Fruit fly (Drosophila melanogaster) whole organism, embryonic: ENCODE measurements around the gene CG1299.
A peak's percentile ranks its signal among the peaks of the same experiment; 100 is the strongest.

Source experiments
- Awh ChIP-seq: fragments of 200-800 bp; sonication (Bioruptor generic); IDR thresholded peaks from 2 replicates; pipeline ENCODE4, ENCODE4 v1.3.6; 2022; ENCODE audit warnings: missing biosample characterization, missing genetic modification characterization
- CG10321 ChIP-seq: fragments of 200-800 bp; sonication (Bioruptor generic); IDR thresholded peaks from 2 replicates; pipeline ENCODE4 v1.3.6; 2022; ENCODE audit warnings: missing biosample characterization, missing genetic modification characterization
- CG11695 ChIP-seq: fragments of 200-800 bp; sonication (Bioruptor generic); IDR thresholded peaks from 3 replicates; pipeline ENCODE4 v1.3.6; 2022; ENCODE audit warnings: missing biosample characterization, missing genetic modification characterization
- CG12071 ChIP-seq: fragments of 200-800 bp; sonication (Bioruptor generic); optimal IDR thresholded peaks from 3 replicates; lab custom pipeline; 2018; ENCODE audit warnings: missing biosample characterization, mild to moderate bottlenecking, missing genetic modification characterization
- CG14710 ChIP-seq: fragments of 200-800 bp; sonication (Bioruptor generic); optimal IDR thresholded peaks from 3 replicates; lab custom pipeline; 2019; ENCODE audit warnings: missing biosample characterization, mild to moderate bottlenecking, missing genetic modification characterization, moderate library complexity
- CG14860 ChIP-seq: fragments of 200-800 bp; sonication (Bioruptor generic); IDR thresholded peaks from 3 replicates; pipeline ENCODE4 v1.3.6; 2022; ENCODE audit warnings: missing biosample characterization, missing genetic modification characterization; ENCODE audit not compliant: partially characterized antibody
- CG16813 ChIP-seq: fragments of 200-800 bp; sonication (Bioruptor generic); IDR thresholded peaks from 3 replicates; pipeline ENCODE4 v1.3.6; 2022; ENCODE audit warnings: missing biosample characterization, missing genetic modification characterization; ENCODE audit not compliant: partially characterized antibody
- CG17802 ChIP-seq: fragments of 200-800 bp; sonication (Bioruptor generic); optimal IDR thresholded peaks from 2 replicates; lab custom pipeline; 2018; ENCODE audit warnings: missing biosample characterization, mild to moderate bottlenecking, missing genetic modification characterization, moderate library complexity
- CG17829 ChIP-seq: fragments of 200-800 bp; optimal IDR thresholded peaks from 2 replicates; lab custom pipeline; 2019; ENCODE audit warnings: missing biosample characterization, mild to moderate bottlenecking, missing genetic modification characterization, moderate library complexity
- CG1792 ChIP-seq: fragments of 200-800 bp; sonication (Bioruptor generic); optimal IDR thresholded peaks from 2 replicates; lab custom pipeline; 2016; ENCODE audit warnings: missing biosample characterization, missing genetic modification characterization
- CG18262 ChIP-seq: fragments of 200-800 bp; optimal IDR thresholded peaks from 3 replicates; lab custom pipeline; 2019; ENCODE audit warnings: missing biosample characterization, mild to moderate bottlenecking, missing genetic modification characterization, moderate library complexity
- CG18764 ChIP-seq: fragments of 200-800 bp; sonication (Bioruptor generic); optimal IDR thresholded peaks from 3 replicates; lab custom pipeline; 2016; ENCODE audit warnings: missing biosample characterization, missing genetic modification characterization
- CG2116 ChIP-seq: fragments of 200-800 bp; sonication (Bioruptor generic); optimal IDR thresholded peaks from 3 replicates; lab custom pipeline; 2018; ENCODE audit warnings: missing biosample characterization, mild to moderate bottlenecking, missing genetic modification characterization
- CG2202 ChIP-seq: fragments of 200-800 bp; sonication (Bioruptor generic); optimal IDR thresholded peaks from 2 replicates; lab custom pipeline; 2018; ENCODE audit warnings: missing biosample characterization, mild to moderate bottlenecking, missing genetic modification characterization
- CG2712 ChIP-seq: fragments of 200-800 bp; optimal IDR thresholded peaks from 3 replicates; lab custom pipeline; 2019; ENCODE audit warnings: missing biosample characterization, mild to moderate bottlenecking, missing genetic modification characterization, moderate library complexity
- CG30020 ChIP-seq: fragments of 200-800 bp; optimal IDR thresholded peaks from 2 replicates; lab custom pipeline; 2019; ENCODE audit warnings: missing biosample characterization, mild to moderate bottlenecking, missing genetic modification characterization, moderate library complexity
- CG30403 ChIP-seq: fragments of 200-800 bp; sonication (Bioruptor generic); optimal IDR thresholded peaks from 3 replicates; lab custom pipeline; 2016; ENCODE audit warnings: missing biosample characterization, missing genetic modification characterization
- CG32532 ChIP-seq: fragments of 200-800 bp; sonication (Bioruptor generic); IDR thresholded peaks from 2 replicates; pipeline ENCODE4 v1.3.6; 2022; ENCODE audit warnings: missing biosample characterization, missing genetic modification characterization
- CG32772 ChIP-seq: fragments of 200-800 bp; sonication (Bioruptor generic); IDR thresholded peaks from 2 replicates; pipeline ENCODE4 v1.3.6; 2022; ENCODE audit warnings: missing biosample characterization, missing genetic modification characterization
- CG34422 ChIP-seq: fragments of 200-800 bp; sonication (Bioruptor generic); IDR thresholded peaks from 3 replicates; pipeline ENCODE4 v1.3.6; 2022; ENCODE audit warnings: missing biosample characterization, missing genetic modification characterization
- CG42726 ChIP-seq: fragments of 200-800 bp; sonication (Bioruptor generic); IDR thresholded peaks from 2 replicates; pipeline ENCODE4 v1.3.6; 2022; ENCODE audit warnings: missing biosample characterization, missing genetic modification characterization; ENCODE audit not compliant: partially characterized antibody
- CG4730 ChIP-seq: fragments of 200-800 bp; sonication (Bioruptor generic); IDR thresholded peaks from 2 replicates; pipeline ENCODE4 v1.3.6; 2022; ENCODE audit warnings: missing biosample characterization, missing genetic modification characterization
- CG4820 ChIP-seq: fragments of 200-800 bp; sonication (Bioruptor generic); optimal IDR thresholded peaks from 3 replicates; lab custom pipeline; 2016; ENCODE audit warnings: missing biosample characterization, missing genetic modification characterization
- CG6765 ChIP-seq: fragments of 200-800 bp; sonication (Bioruptor generic); optimal IDR thresholded peaks from 3 replicates; lab custom pipeline; 2017; ENCODE audit warnings: missing biosample characterization, mild to moderate bottlenecking, missing genetic modification characterization
- CG7271 ChIP-seq: fragments of 200-800 bp; sonication (Bioruptor generic); optimal IDR thresholded peaks from 2 replicates; lab custom pipeline; 2018; ENCODE audit warnings: missing biosample characterization, mild to moderate bottlenecking, missing genetic modification characterization, moderate library complexity
- CG8924 ChIP-seq: fragments of 200-800 bp; optimal IDR thresholded peaks from 3 replicates; lab custom pipeline; 2019; ENCODE audit warnings: missing biosample characterization, mild to moderate bottlenecking, missing genetic modification characterization, moderate library complexity
- CG9215 ChIP-seq: fragments of 200-800 bp; sonication (Bioruptor generic); IDR thresholded peaks from 2 replicates; pipeline ENCODE4 v1.3.6; 2022; ENCODE audit warnings: missing biosample characterization, missing genetic modification characterization
- CG9727 ChIP-seq: fragments of 200-800 bp; sonication (Bioruptor generic); optimal IDR thresholded peaks from 3 replicates; lab custom pipeline; 2017; ENCODE audit warnings: missing biosample characterization, mild to moderate bottlenecking, missing genetic modification characterization
- CG9932 ChIP-seq: fragments of 200-800 bp; sonication (Bioruptor generic); IDR thresholded peaks from 2 replicates; pipeline ENCODE4 v1.3.6; 2022; ENCODE audit warnings: missing biosample characterization, missing genetic modification characterization
- Chrac-16 ChIP-seq: fragments of 200-800 bp; sonication (Bioruptor generic); optimal IDR thresholded peaks from 3 replicates; lab custom pipeline; 2016; ENCODE audit warnings: missing biosample characterization, missing genetic modification characterization
- CoRest ChIP-seq: fragments of 200-800 bp; sonication (Bioruptor generic); optimal IDR thresholded peaks from 3 replicates; lab custom pipeline; 2018; ENCODE audit warnings: missing biosample characterization, mild to moderate bottlenecking, missing genetic modification characterization, moderate library complexity
- E2f1 ChIP-seq: fragments of 200-800 bp; sonication (Bioruptor generic); IDR thresholded peaks from 2 replicates; pipeline ENCODE4 v1.3.6; 2022; ENCODE audit warnings: missing biosample characterization, missing genetic modification characterization
- Elba2 ChIP-seq: fragments of 200-800 bp; sonication (Bioruptor generic); optimal IDR thresholded peaks from 3 replicates; lab custom pipeline; 2016; ENCODE audit warnings: missing biosample characterization, missing genetic modification characterization
- HLH3B ChIP-seq: fragments of 200-800 bp; sonication (Bioruptor generic); IDR thresholded peaks from 2 replicates; pipeline ENCODE4 v1.3.6; 2022; ENCODE audit warnings: missing biosample characterization, missing genetic modification characterization
- Hr51 ChIP-seq, 2 experiments: fragments of 200-800 bp; sonication (Bioruptor generic); optimal IDR thresholded peaks; 2 replicates in 1 of 2; 3 replicates in 1 of 2; lab custom pipeline; 2016 to 2018; ENCODE audit warnings: missing biosample characterization in 2 of 2, missing genetic modification characterization in 2 of 2, mild to moderate bottlenecking in 1 of 2, moderate library complexity in 1 of 2
- Mad ChIP-seq: fragments of 200-800 bp; sonication (Bioruptor generic); optimal IDR thresholded peaks from 2 replicates; lab custom pipeline; 2016; ENCODE audit warnings: missing biosample characterization, missing genetic modification characterization
- Ssrp ChIP-seq: fragments of 200-800 bp; sonication (Bioruptor generic); optimal IDR thresholded peaks from 2 replicates; lab custom pipeline; 2018; ENCODE audit warnings: missing biosample characterization, mild to moderate bottlenecking, missing genetic modification characterization, moderate library complexity
- Trl ChIP-seq, 3 experiments: fragments of >200 bp in 2 of 3; fragments of 200-800 bp in 1 of 3; sonication (Bioruptor generic) in 1 of 3; optimal IDR thresholded peaks; 2 replicates in 1 of 3; 3 replicates in 2 of 3; lab custom pipeline; 2016 to 2017; ENCODE audit warnings: missing biosample characterization in 1 of 3, missing genetic modification characterization in 1 of 3
- Xrp1 ChIP-seq: fragments of 200-800 bp; sonication (Bioruptor generic); IDR thresholded peaks from 2 replicates; pipeline ENCODE4 v1.3.6; 2022; ENCODE audit warnings: missing biosample characterization, missing genetic modification characterization
- chn ChIP-seq: fragments of 200-800 bp; sonication (Bioruptor generic); optimal IDR thresholded peaks from 2 replicates; lab custom pipeline; 2016; ENCODE audit warnings: missing biosample characterization, missing genetic modification characterization
- esg ChIP-seq: fragments of 200-800 bp; sonication (Bioruptor generic); conservative IDR thresholded peaks from 2 replicates; pipeline ENCODE4 v1.3.6; 2022; ENCODE audit warnings: missing biosample characterization, missing genetic modification characterization
- gce ChIP-seq: fragments of 200-800 bp; sonication (Bioruptor generic); IDR thresholded peaks from 3 replicates; pipeline ENCODE4 v1.3.6; 2022; ENCODE audit warnings: missing biosample characterization, missing genetic modification characterization
- pita ChIP-seq: fragments of 200-800 bp; sonication (Bioruptor generic); optimal IDR thresholded peaks from 2 replicates; lab custom pipeline; 2017; ENCODE audit warnings: missing biosample characterization, mild to moderate bottlenecking, missing genetic modification characterization
- salm ChIP-seq: fragments of 200-800 bp; sonication (Bioruptor generic); optimal IDR thresholded peaks from 2 replicates; lab custom pipeline; 2018; ENCODE audit warnings: missing biosample characterization, mild to moderate bottlenecking, missing genetic modification characterization
- sd ChIP-seq: fragments of 200-800 bp; sonication (Bioruptor generic); optimal IDR thresholded peaks from 3 replicates; lab custom pipeline; 2018; ENCODE audit warnings: missing biosample characterization, mild to moderate bottlenecking, missing genetic modification characterization, moderate library complexity
- sob ChIP-seq: fragments of 200-800 bp; sonication (Bioruptor generic); IDR thresholded peaks from 2 replicates; pipeline ENCODE4 v1.3.6; 2022; ENCODE audit warnings: missing biosample characterization, missing genetic modification characterization
- stwl ChIP-seq: fragments of 200-800 bp; sonication (Bioruptor generic); optimal IDR thresholded peaks from 3 replicates; lab custom pipeline; 2018; ENCODE audit warnings: missing biosample characterization, mild to moderate bottlenecking, missing genetic modification characterization, moderate library complexity
- tna ChIP-seq: fragments of 200-800 bp; sonication (Bioruptor generic); IDR thresholded peaks from 2 replicates; pipeline ENCODE4 v1.3.6; 2022; ENCODE audit warnings: missing biosample characterization, missing genetic modification characterization; ENCODE audit not compliant: partially characterized antibody
- wdn ChIP-seq: fragments of 200-800 bp; sonication (Bioruptor generic); IDR thresholded peaks from 2 replicates; pipeline ENCODE4 v1.3.6; 2022; ENCODE audit warnings: missing biosample characterization, missing genetic modification characterization
- wek ChIP-seq: fragments of 200-800 bp; sonication (Bioruptor generic); optimal IDR thresholded peaks from 3 replicates; lab custom pipeline; 2018; ENCODE audit warnings: missing biosample characterization, mild to moderate bottlenecking, missing genetic modification characterization, moderate library complexity
- zen2 ChIP-seq: fragments of 200-800 bp; sonication (Bioruptor generic); IDR thresholded peaks from 3 replicates; pipeline ENCODE4 v1.3.6; 2022; ENCODE audit warnings: missing biosample characterization, missing genetic modification characterization; ENCODE audit not compliant: partially characterized antibody

The CG1299 gene

DNA sequence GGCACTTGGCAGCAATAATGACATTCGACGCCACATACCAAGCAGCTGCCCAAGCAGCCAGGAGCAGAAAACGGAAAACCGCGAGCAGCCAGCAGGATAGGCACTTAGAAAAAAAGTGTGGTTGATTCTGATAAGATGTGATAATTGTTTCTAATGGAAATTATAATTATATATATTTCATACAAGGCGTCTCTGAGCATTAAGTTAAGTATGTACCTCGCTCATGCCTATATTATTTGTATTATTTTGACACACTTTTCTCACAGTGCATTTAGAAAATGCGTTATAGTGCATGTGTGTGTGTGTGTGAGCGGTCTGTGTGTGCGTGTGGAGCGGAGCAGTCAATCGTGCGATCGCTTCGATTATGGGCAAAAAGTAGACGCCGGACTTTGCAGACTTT is 9.9 kb downstream of the CG1299 start (continued):
- TF ChIP-seq Trl (optimal IDR thresholded peaks at IDR 0.05; lab: Kevin White, UChicago), result no peak
- no peak for TF ChIP-seq Trl (GFP tag; optimal IDR thresholded peaks at IDR 0.05; lab: Kevin White, UChicago)
- peak; percentile 76 for TF ChIP-seq Xrp1 (GFP tag; lab: Robert Waterston, UW)
- no peak for TF ChIP-seq CG17802 (tag; lab: Kevin White, UChicago)
- TF ChIP-seq CG12071 (GFP tag; lab: Kevin White, UChicago), result no peak
- no peak for TF ChIP-seq zen2 (GFP tag; lab: Robert Waterston, UW)
- peak; percentile 42 for TF ChIP-seq Elba2 (GFP tag; lab: Kevin White, UChicago)
- peak; percentile 3 for TF ChIP-seq Ssrp (tag; lab: Kevin White, UChicago)
- TF ChIP-seq CG4730 (GFP tag; lab: Robert Waterston, UW), result no peak
- no peak for TF ChIP-seq pita
- TF ChIP-seq esg (GFP tag; lab: Robert Waterston, UW), result no peak
- TF ChIP-seq CG11695 (GFP tag; lab: Robert Waterston, UW), result 0 out of 3 replicates have a peak, but pooled peaks have one; percentile 14
- peak; percentile 59 for TF ChIP-seq CG7271 (tag; lab: Kevin White, UChicago)
- no peak for TF ChIP-seq CoRest (tag; lab: Kevin White, UChicago)
- TF ChIP-seq CG9215 (GFP tag; lab: Robert Waterston, UW), result no peak
- TF ChIP-seq CG2202 (tag; lab: Kevin White, UChicago), result peak; percentile 12
- no peak for TF ChIP-seq CG18764
- TF ChIP-seq stwl (tag; lab: Kevin White, UChicago), result no peak
- TF ChIP-seq sob (GFP tag; lab: Robert Waterston, UW), result no peak
- TF ChIP-seq CG30403 (GFP tag; lab: Kevin White, UChicago), result peak; percentile 9
- TF ChIP-seq CG10321 (GFP tag; lab: Robert Waterston, UW), result no peak
- TF ChIP-seq sd, result no peak
- peak; percentile 68 for TF ChIP-seq CG9727 (GFP tag; lab: Kevin White, UChicago)
- TF ChIP-seq Chrac-16 (GFP tag; lab: Kevin White, UChicago), result peak; percentile 45
- TF ChIP-seq Hr51 (GFP tag; optimal IDR thresholded peaks at IDR 0.05; lab: Kevin White, UChicago), result no peak
- no peak for TF ChIP-seq Mad (GFP tag; lab: Kevin White, UChicago)
- no peak for TF ChIP-seq CG9932 (GFP tag; lab: Robert Waterston, UW)
- no peak for TF ChIP-seq CG34422 (GFP tag; lab: Robert Waterston, UW)
- TF ChIP-seq CG8924 (tag; lab: Kevin White, UChicago), result peak; percentile 15
- no peak for TF ChIP-seq tna
- TF ChIP-seq CG1792 (GFP tag; lab: Kevin White, UChicago), result no peak
- no peak for TF ChIP-seq chn (GFP tag; lab: Kevin White, UChicago)
- TF ChIP-seq gce (GFP tag; lab: Robert Waterston, UW), result 0 out of 3 replicates have a peak, but pooled peaks have one; percentile 30
- no peak for TF ChIP-seq CG6765
- peak; percentile 56 for TF ChIP-seq CG18262 (tag; lab: Kevin White, UChicago)
- peak; percentile 17; the same call in 1 of the 2 replicates for TF ChIP-seq E2f1 (GFP tag; lab: Robert Waterston, UW)
- peak; percentile 56 for TF ChIP-seq CG17829 (tag; lab: Kevin White, UChicago)
- TF ChIP-seq CG32772 (GFP tag; lab: Robert Waterston, UW), result 0 out of 2 replicates have a peak, but pooled peaks have one; percentile 22
- no peak for TF ChIP-seq CG42726 (GFP tag; lab: Robert Waterston, UW)
- no peak for TF ChIP-seq CG16813 (GFP tag; lab: Robert Waterston, UW)
- TF ChIP-seq Awh (GFP tag; lab: Robert Waterston, UW), result no peak
- no peak for TF ChIP-seq wek (GFP tag; lab: Kevin White, UChicago)
- TF ChIP-seq HLH3B (GFP tag; lab: Robert Waterston, UW), result no peak
- TF ChIP-seq CG2712, result peak; percentile 72
- TF ChIP-seq wdn, result no peak
- TF ChIP-seq CG2116, result no peak
- TF ChIP-seq salm (tag; lab: Kevin White, UChicago), result no peak
- TF ChIP-seq CG14860 (GFP tag; lab: Robert Waterston, UW), result no peak
- peak; percentile 7 for TF ChIP-seq CG4820
- no peak for TF ChIP-seq CG32532 (GFP tag; lab: Robert Waterston, UW)
- TF ChIP-seq CG14710 (tag; lab: Kevin White, UChicago), result peak; percentile 39
- TF ChIP-seq CG30020 (tag; lab: Kevin White, UChicago), result no peak
